Fruit fly (Drosophila melanogaster) whole organism, adult: Measurements from ENCODE around the gene ftz-f1.

Experiments
- CG11617 ChIP-seq: fragments of 200-800 bp; sonication (Bioruptor generic); optimal IDR thresholded peaks from 2 replicates; lab custom pipeline; 2017; ENCODE audit warnings: mild to moderate bottlenecking, missing biosample characterization, missing genetic modification reagents, missing genetic modification characterization
- CG12768 ChIP-seq: fragments of 200-800 bp; sonication (Bioruptor generic); optimal IDR thresholded peaks from 2 replicates; lab custom pipeline; 2017; ENCODE audit warnings: missing biosample characterization, missing genetic modification characterization, mild to moderate bottlenecking, moderate library complexity, missing genetic modification reagents
- CG14711 ChIP-seq: fragments of 200-800 bp; sonication (Bioruptor generic); optimal IDR thresholded peaks from 2 replicates; lab custom pipeline; 2018; ENCODE audit warnings: missing biosample characterization, mild to moderate bottlenecking, missing genetic modification characterization, moderate library complexity
- CG1620 ChIP-seq: fragments of 200-800 bp; sonication (Bioruptor generic); optimal IDR thresholded peaks from 2 replicates; lab custom pipeline; 2016; ENCODE audit warnings: missing biosample characterization, missing genetic modification characterization
- CG33017 ChIP-seq: fragments of 200-800 bp; sonication (Bioruptor generic); optimal IDR thresholded peaks from 2 replicates; lab custom pipeline; 2018; ENCODE audit warnings: missing biosample characterization, mild to moderate bottlenecking, missing genetic modification characterization, moderate library complexity
- CG5204 ChIP-seq: fragments of 200-800 bp; sonication (Bioruptor generic); optimal IDR thresholded peaks from 2 replicates; lab custom pipeline; 2016; ENCODE audit warnings: missing biosample characterization, missing genetic modification characterization
- CG7045 ChIP-seq: fragments of 200-800 bp; sonication (Bioruptor generic); optimal IDR thresholded peaks from 2 replicates; lab custom pipeline; 2017; ENCODE audit warnings: missing biosample characterization, mild to moderate bottlenecking, missing genetic modification characterization
- CG7101 ChIP-seq: fragments of 200-800 bp; sonication (Bioruptor generic); optimal IDR thresholded peaks from 2 replicates; lab custom pipeline; 2018; ENCODE audit warnings: missing biosample characterization, mild to moderate bottlenecking, missing genetic modification characterization, moderate library complexity
- Clk ChIP-seq: fragments of 200-800 bp; sonication (Bioruptor generic); optimal IDR thresholded peaks from 2 replicates; lab custom pipeline; 2017; ENCODE audit warnings: missing biosample characterization, missing genetic modification characterization
- Crg-1 ChIP-seq: fragments of 200-800 bp; sonication (Bioruptor generic); optimal IDR thresholded peaks from 2 replicates; lab custom pipeline; 2016; ENCODE audit warnings: missing biosample characterization, missing genetic modification characterization
- Hr96 ChIP-seq: fragments of 200-800 bp; sonication (Bioruptor generic); optimal IDR thresholded peaks from 2 replicates; lab custom pipeline; 2016; ENCODE audit warnings: missing biosample characterization, missing genetic modification characterization
- Mnt ChIP-seq: fragments of 200-800 bp; sonication (Bioruptor generic); optimal IDR thresholded peaks from 2 replicates; lab custom pipeline; 2016; ENCODE audit warnings: missing biosample characterization, mild to moderate bottlenecking, missing genetic modification characterization
- bab1 ChIP-seq: fragments of 200-800 bp; sonication (Bioruptor generic); optimal IDR thresholded peaks from 3 replicates; lab custom pipeline; 2019; ENCODE audit warnings: missing biosample characterization, mild to moderate bottlenecking, missing genetic modification characterization, moderate library complexity
- cic ChIP-seq: fragments of 200-800 bp; sonication (Bioruptor generic); optimal IDR thresholded peaks from 2 replicates; lab custom pipeline; 2017; ENCODE audit warnings: missing biosample characterization, mild to moderate bottlenecking, missing genetic modification characterization, moderate library complexity
- cnc ChIP-seq, 2 experiments: fragments of >200 bp; optimal IDR thresholded peaks; 2 replicates each; lab custom pipeline; 2017
- kay ChIP-seq: fragments of 200-800 bp; sonication (Bioruptor generic); peaks from one replicate; lab custom pipeline; 2016; ENCODE audit warnings: missing biosample characterization, missing genetic modification characterization, borderline replicate concordance
- ovo ChIP-seq: fragments of 200-800 bp; sonication (Bioruptor generic); optimal IDR thresholded peaks from 2 replicates; lab custom pipeline; 2016; ENCODE audit warnings: missing biosample characterization, missing genetic modification characterization
- pad ChIP-seq: fragments of 200-800 bp; sonication (Bioruptor generic); optimal IDR thresholded peaks from 3 replicates; lab custom pipeline; 2017; ENCODE audit warnings: missing biosample characterization, missing genetic modification characterization, mild to moderate bottlenecking, moderate library complexity, missing genetic modification reagents
- tj ChIP-seq: fragments of 200-800 bp; sonication (Bioruptor generic); optimal IDR thresholded peaks from 3 replicates; lab custom pipeline; 2017; ENCODE audit warnings: missing biosample characterization, mild to moderate bottlenecking, missing genetic modification characterization, moderate library complexity
- toe ChIP-seq: fragments of 200-800 bp; sonication (Bioruptor generic); optimal IDR thresholded peaks from 2 replicates; lab custom pipeline; 2016; ENCODE audit warnings: missing biosample characterization, missing genetic modification characterization

The ftz-f1 gene

DNA sequence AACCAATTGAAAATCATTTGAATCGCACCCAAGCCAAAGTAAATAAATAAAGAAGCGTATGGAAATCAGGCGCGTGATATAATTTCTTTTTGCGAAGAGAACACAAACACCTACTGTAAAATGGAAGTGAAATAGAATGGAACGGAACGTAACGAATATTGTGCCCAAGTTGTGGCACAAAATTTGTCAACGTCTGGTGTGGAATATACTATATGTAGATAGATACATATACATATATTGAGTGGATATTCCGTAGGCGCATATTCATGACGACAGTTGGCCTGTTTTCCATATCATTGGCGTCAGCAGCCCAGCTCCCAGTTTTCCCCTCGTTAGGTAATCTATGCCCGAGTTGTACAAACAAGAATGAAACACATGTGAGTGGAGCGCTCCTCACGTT, 31.1 kb upstream of the ftz-f1 start:
- TF ChIP-seq bab1 (GFP tag; lab: Kevin White, UChicago) (no peak), cic (GFP tag; lab: Kevin White, UChicago) (peak; percentile 45), Hr96 (GFP tag; lab: Kevin White, UChicago) (no peak), kay (GFP tag; lab: Kevin White, UChicago) (peak; percentile 72), CG12768 (GFP tag; lab: Kevin White, UChicago) (peak; percentile 48)

DNA sequence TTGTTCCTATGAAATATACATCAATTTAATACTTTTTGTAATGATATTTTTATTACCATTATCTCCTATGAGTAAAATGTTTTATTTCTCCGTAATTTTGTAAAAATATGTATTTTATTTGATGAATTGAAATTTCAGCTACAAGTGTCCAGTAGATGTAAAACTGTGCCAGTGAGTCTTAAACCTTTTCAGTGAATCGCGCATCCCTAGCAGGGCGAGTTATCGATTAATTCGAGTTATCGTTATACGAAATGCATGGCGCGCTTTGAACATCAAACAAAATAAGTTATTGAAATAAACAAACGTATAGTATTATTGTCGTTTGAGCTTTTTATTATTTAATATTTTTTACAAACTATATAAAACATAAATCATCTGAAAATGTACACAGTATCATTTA, 27.2 kb upstream of the ftz-f1 start:
- TF ChIP-seq CG7045 (no peak), kay (GFP tag; lab: Kevin White, UChicago) (peak; percentile 47), cic (GFP tag; lab: Kevin White, UChicago) (peak; percentile 10), toe (no peak), CG1620 (peak; percentile 13), CG14711 (peak; percentile 23), bab1 (GFP tag; lab: Kevin White, UChicago) (peak; percentile 57)

dm6 chr3L:18825993-18826392, 24.9 kb upstream of the ftz-f1 start:
- TF ChIP-seq Hr96 (GFP tag; lab: Kevin White, UChicago) (no peak), CG1620 (no peak), Mnt (GFP tag; lab: Kevin White, UChicago) (no peak), CG7045 (no peak), pad (GFP tag; lab: Kevin White, UChicago) (no peak), Clk (no peak), CG12768 (GFP tag; lab: Kevin White, UChicago) (no peak), CG33017 (tag; lab: Kevin White, UChicago) (no peak), ovo (GFP tag; lab: Kevin White, UChicago) (no peak), bab1 (GFP tag; lab: Kevin White, UChicago) (no peak), tj (GFP tag; lab: Kevin White, UChicago) (no peak), CG7101 (tag; lab: Kevin White, UChicago) (no peak), CG5204 (no peak), cnc (optimal IDR thresholded peaks at IDR 0.05; lab: Kevin White, UChicago) (no peak), CG11617 (no peak), cic (GFP tag; lab: Kevin White, UChicago) (no peak), CG14711 (no peak)

- no peak for TF ChIP-seq Mnt (GFP tag; lab: Kevin White, UChicago)
- TF ChIP-seq ovo (GFP tag; lab: Kevin White, UChicago), result no peak
- no peak for TF ChIP-seq bab1 (GFP tag; lab: Kevin White, UChicago)
- no peak for TF ChIP-seq CG5204
- TF ChIP-seq CG1620, result no peak
- no peak for TF ChIP-seq CG14711
- no peak for TF ChIP-seq tj (GFP tag; lab: Kevin White, UChicago)
- TF ChIP-seq Hr96 (GFP tag; lab: Kevin White, UChicago), result no peak
- no peak for TF ChIP-seq CG11617
- TF ChIP-seq Crg-1, result no peak
- no peak for TF ChIP-seq CG7045
- TF ChIP-seq CG33017 (tag; lab: Kevin White, UChicago), result no peak
- TF ChIP-seq CG12768 (GFP tag; lab: Kevin White, UChicago), result no peak
- no peak for TF ChIP-seq kay (GFP tag; lab: Kevin White, UChicago)
- TF ChIP-seq cnc (optimal IDR thresholded peaks at IDR 0.05; lab: Kevin White, UChicago), result no peak
- TF ChIP-seq CG7101 (tag; lab: Kevin White, UChicago), result no peak
Measured at dm6 chr3L:18824851-18825250, 23.7 kb upstream of the ftz-f1 start.

DNA sequence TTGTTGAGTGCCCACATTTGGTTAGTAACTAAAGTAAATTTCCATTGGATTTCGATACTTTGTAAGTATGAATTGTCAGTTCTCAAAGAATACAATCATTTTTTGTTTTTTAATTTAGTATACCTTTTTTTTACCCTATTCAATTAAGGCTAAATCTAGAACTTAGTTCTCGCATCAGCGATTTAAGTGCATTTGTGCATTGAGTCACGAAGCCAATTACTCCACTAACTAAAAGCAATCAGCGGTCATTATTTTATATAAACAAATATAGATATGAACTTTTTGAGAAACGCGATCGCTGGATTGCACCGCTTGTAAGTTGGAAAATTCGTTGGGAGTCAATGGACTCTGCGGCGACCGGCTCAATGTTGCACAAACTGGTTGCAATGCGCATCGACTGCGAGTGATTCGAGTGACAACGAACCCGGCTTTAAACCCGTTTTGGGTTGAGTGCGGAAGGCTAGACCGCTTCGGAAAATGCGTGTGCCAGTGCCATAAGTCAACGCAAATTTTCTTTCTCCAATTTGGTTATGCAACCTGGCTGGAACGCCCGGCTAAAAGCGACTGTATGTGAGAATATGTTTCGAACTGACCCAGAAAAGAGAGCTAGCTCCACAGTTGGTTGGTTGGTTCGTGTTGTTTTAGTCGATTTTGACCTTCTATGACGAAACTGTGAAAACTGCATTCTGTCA, 22.9 kb upstream of the ftz-f1 start:
- TF ChIP-seq cnc (optimal IDR thresholded peaks at IDR 0.05; lab: Kevin White, UChicago) (no peak), CG11617 (no peak), CG12768 (GFP tag; lab: Kevin White, UChicago) (no peak), kay (GFP tag; lab: Kevin White, UChicago) (peak; percentile 93)

dm6 chr3L:18823221-18823514, 22.1 kb upstream of the ftz-f1 start:
- TF ChIP-seq bab1 (GFP tag; lab: Kevin White, UChicago) (no peak), Crg-1 (no peak), CG5204 (no peak), Clk (no peak), cic (GFP tag; lab: Kevin White, UChicago) (no peak), tj (GFP tag; lab: Kevin White, UChicago) (no peak)

- TF ChIP-seq Crg-1 (peak; percentile 64), Hr96 (GFP tag; lab: Kevin White, UChicago) (no peak), CG7045 (peak; percentile 92), Mnt (GFP tag; lab: Kevin White, UChicago) (peak; percentile 75), cnc (optimal IDR thresholded peaks at IDR 0.05; lab: Kevin White, UChicago) (no peak), cic (GFP tag; lab: Kevin White, UChicago) (peak; percentile 95), CG5204 (no peak), ovo (GFP tag; lab: Kevin White, UChicago) (peak; percentile 84), bab1 (GFP tag; lab: Kevin White, UChicago) (peak; percentile 73), CG12768 (GFP tag; lab: Kevin White, UChicago) (peak; percentile 98), toe (peak; percentile 77), CG14711 (peak; percentile 98), CG1620 (peak; percentile 72), Clk (peak; percentile 69), tj (GFP tag; lab: Kevin White, UChicago) (peak; percentile 92), CG7101 (tag; lab: Kevin White, UChicago) (peak; percentile 67), CG11617 (peak; percentile 97), CG33017 (tag; lab: Kevin White, UChicago) (peak; percentile 85), kay (GFP tag; lab: Kevin White, UChicago) (peak; percentile 95), pad (GFP tag; lab: Kevin White, UChicago) (peak; percentile 36)
Measured at dm6 chr3L:18822450-18823220, 21.5 kb upstream of the ftz-f1 start, which contains the start of gene Cat. TSS of gene Cat (plus strand) at chr3L:18822604.
